Worm (Caenorhabditis elegans) whole organism, mixed stage, embryonic: ENCODE measurements around the gene gmpr-1.

ENCODE experiments used
- M03D4.4 ChIP-seq: sonication (generic microtip); optimal IDR thresholded peaks from 2 replicates; lab custom pipeline; 2017; ENCODE audit warnings: mild to moderate bottlenecking, missing genetic modification characterization, missing compliant biosample characterization
- bed-3 ChIP-seq: fragments of 200-800 bp; sonication (Bioruptor generic); optimal IDR thresholded peaks from 3 replicates; lab custom pipeline; 2018; ENCODE audit warnings: mild to moderate bottlenecking, missing genetic modification characterization, moderate library complexity, missing compliant biosample characterization
- blmp-1 ChIP-seq: fragments of 150-350 bp; optimal IDR thresholded peaks from 2 replicates; lab custom pipeline; 2014; ENCODE audit warnings: missing biosample characterization, missing genetic modification characterization
- ceh-39 ChIP-seq: fragments of 150-350 bp; optimal IDR thresholded peaks from 2 replicates; lab custom pipeline; 2014; ENCODE audit warnings: missing biosample characterization, missing genetic modification characterization
- ceh-43 ChIP-seq: fragments of 200-800 bp; sonication (Bioruptor generic); optimal IDR thresholded peaks from 2 replicates; lab custom pipeline; 2018; ENCODE audit warnings: mild to moderate bottlenecking, missing genetic modification characterization, moderate library complexity, missing compliant biosample characterization
- ceh-83 ChIP-seq: fragments of 200-800 bp; sonication (Bioruptor generic); optimal IDR thresholded peaks from 2 replicates; lab custom pipeline; 2018; ENCODE audit warnings: mild to moderate bottlenecking, missing genetic modification characterization, missing compliant biosample characterization
- ces-1 ChIP-seq: fragments of 150-350 bp; optimal IDR thresholded peaks from 2 replicates; lab custom pipeline; 2014; ENCODE audit warnings: missing biosample characterization, missing genetic modification reagents, missing genetic modification characterization
- cnd-1 ChIP-seq: fragments of 200-800 bp; sonication (Bioruptor generic); optimal IDR thresholded peaks from 2 replicates; lab custom pipeline; 2018; ENCODE audit warnings: mild to moderate bottlenecking, missing genetic modification characterization, missing compliant biosample characterization
- drap-1 ChIP-seq: fragments of 200-800 bp; sonication (Bioruptor generic); optimal IDR thresholded peaks from 3 replicates; lab custom pipeline; 2018; ENCODE audit warnings: mild to moderate bottlenecking, missing genetic modification characterization, missing compliant biosample characterization
- elt-1 ChIP-seq: sonication (generic microtip); optimal IDR thresholded peaks from 2 replicates; lab custom pipeline; 2017; ENCODE audit warnings: missing genetic modification characterization, mild to moderate bottlenecking, missing compliant biosample characterization, antibody characterized with exemption, moderate library complexity, borderline replicate concordance; ENCODE audit not compliant: insufficient read depth
- elt-3 ChIP-seq: fragments of 150-350 bp; optimal IDR thresholded peaks from 2 replicates; lab custom pipeline; 2014; ENCODE audit warnings: missing biosample characterization, missing genetic modification characterization
- flh-1 ChIP-seq: fragments of 200-800 bp; sonication (Bioruptor generic); optimal IDR thresholded peaks from 2 replicates; lab custom pipeline; 2018; ENCODE audit warnings: mild to moderate bottlenecking, missing genetic modification characterization, moderate library complexity, missing compliant biosample characterization
- hlh-1 ChIP-seq: fragments of 150-350 bp; optimal IDR thresholded peaks from 2 replicates; lab custom pipeline; 2014; ENCODE audit warnings: missing biosample characterization, missing genetic modification reagents, missing genetic modification characterization
- lin-13 ChIP-seq: fragments of 150-350 bp; optimal IDR thresholded peaks from 2 replicates; lab custom pipeline; 2014; ENCODE audit warnings: missing biosample characterization, missing genetic modification characterization
- lin-32 ChIP-seq: fragments of 200-800 bp; sonication (Bioruptor generic); optimal IDR thresholded peaks from 2 replicates; lab custom pipeline; 2018; ENCODE audit warnings: mild to moderate bottlenecking, missing genetic modification characterization, missing compliant biosample characterization
- lsy-2 ChIP-seq: fragments of 150-350 bp; optimal IDR thresholded peaks from 2 replicates; lab custom pipeline; 2014; ENCODE audit warnings: missing biosample characterization, missing genetic modification characterization
- mab-5 ChIP-seq: fragments of 150-350 bp; optimal IDR thresholded peaks from 2 replicates; lab custom pipeline; 2014; ENCODE audit warnings: missing biosample characterization, missing genetic modification characterization
- mep-1 ChIP-seq: fragments of 150-350 bp; optimal IDR thresholded peaks from 2 replicates; lab custom pipeline; 2017; ENCODE audit warnings: missing biosample characterization, missing genetic modification reagents, missing genetic modification characterization, inconsistent platforms
- mls-2 ChIP-seq: sonication (generic microtip); optimal IDR thresholded peaks from 2 replicates; lab custom pipeline; 2016; ENCODE audit warnings: mild to moderate bottlenecking, missing genetic modification characterization, moderate library complexity, missing compliant biosample characterization
- nhr-12 ChIP-seq: fragments of 150-350 bp; optimal IDR thresholded peaks from 2 replicates; lab custom pipeline; 2014; ENCODE audit warnings: missing biosample characterization, missing genetic modification characterization
- nhr-2 ChIP-seq: fragments of 150-350 bp; optimal IDR thresholded peaks from 2 replicates; lab custom pipeline; 2014; ENCODE audit warnings: missing biosample characterization, missing genetic modification characterization
- nhr-237 ChIP-seq: fragments of 150-350 bp; optimal IDR thresholded peaks from 2 replicates; lab custom pipeline; 2014; ENCODE audit warnings: missing biosample characterization, missing genetic modification characterization
- nhr-28 ChIP-seq: fragments of 150-350 bp; optimal IDR thresholded peaks from 2 replicates; lab custom pipeline; 2014; ENCODE audit warnings: missing biosample characterization, missing genetic modification characterization
- nhr-76 ChIP-seq: sonication (generic microtip); optimal IDR thresholded peaks from 2 replicates; lab custom pipeline; 2017; ENCODE audit warnings: missing biosample characterization, missing genetic modification characterization
- sem-2 ChIP-seq: fragments of 200-800 bp; sonication (Bioruptor generic); optimal IDR thresholded peaks from 2 replicates; lab custom pipeline; 2018; ENCODE audit warnings: mild to moderate bottlenecking, missing genetic modification characterization, missing compliant biosample characterization
- snpc-4 ChIP-seq: fragments of 150-350 bp; optimal IDR thresholded peaks from 2 replicates; lab custom pipeline; 2014; ENCODE audit warnings: missing biosample characterization, missing genetic modification characterization
- tbx-8 ChIP-seq: fragments of 200-800 bp; sonication (Bioruptor generic); optimal IDR thresholded peaks from 2 replicates; lab custom pipeline; 2018; ENCODE audit warnings: mild to moderate bottlenecking, missing genetic modification characterization, moderate library complexity, missing compliant biosample characterization
- unc-120 ChIP-seq: sonication (generic microtip); optimal IDR thresholded peaks from 2 replicates; lab custom pipeline; 2017; ENCODE audit warnings: missing genetic modification characterization, missing compliant biosample characterization; ENCODE audit not compliant: poor library complexity, severe bottlenecking
- unc-39 ChIP-seq: fragments of 150-350 bp; optimal IDR thresholded peaks from 2 replicates; lab custom pipeline; 2014; ENCODE audit warnings: missing biosample characterization, missing genetic modification characterization
- unc-62 ChIP-seq: fragments of 150-350 bp; optimal IDR thresholded peaks from 2 replicates; lab custom pipeline; 2014; ENCODE audit warnings: missing biosample characterization, missing genetic modification reagents, missing genetic modification characterization
- ztf-11 ChIP-seq: fragments of 150-350 bp; optimal IDR thresholded peaks from 2 replicates; lab custom pipeline; 2014; ENCODE audit warnings: missing biosample characterization, missing genetic modification characterization

The gmpr-1 gene

DNA sequence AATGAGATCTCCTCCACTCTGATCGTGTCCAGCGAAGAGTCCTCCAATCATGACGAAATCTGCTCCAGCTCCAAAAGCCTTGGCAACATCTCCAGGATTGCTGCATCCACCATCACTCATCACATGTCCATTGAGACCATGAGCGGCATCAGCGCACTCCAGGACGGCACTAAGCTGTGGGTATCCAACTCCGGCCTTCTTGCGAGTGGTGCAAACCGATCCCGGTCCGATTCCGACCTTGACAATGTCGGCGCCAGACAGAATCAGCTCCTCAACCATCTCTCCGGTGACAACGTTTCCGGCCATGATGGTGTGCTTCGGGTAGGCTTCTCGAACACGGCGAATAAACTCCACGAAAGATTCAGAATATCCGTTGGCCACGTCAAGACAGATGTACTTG, 668 bp downstream of the gmpr-1 start:
- TF ChIP-seq nhr-28 (no peak), ceh-39 (tag; lab: Kevin White, UChicago) (no peak), flh-1 (GFP tag; lab: Kevin White, UChicago) (no peak), nhr-12 (no peak), snpc-4 (tag; lab: Kevin White, UChicago) (no peak)
- TF ChIP-seq, all 35 proteins: peak for 0

DNA sequence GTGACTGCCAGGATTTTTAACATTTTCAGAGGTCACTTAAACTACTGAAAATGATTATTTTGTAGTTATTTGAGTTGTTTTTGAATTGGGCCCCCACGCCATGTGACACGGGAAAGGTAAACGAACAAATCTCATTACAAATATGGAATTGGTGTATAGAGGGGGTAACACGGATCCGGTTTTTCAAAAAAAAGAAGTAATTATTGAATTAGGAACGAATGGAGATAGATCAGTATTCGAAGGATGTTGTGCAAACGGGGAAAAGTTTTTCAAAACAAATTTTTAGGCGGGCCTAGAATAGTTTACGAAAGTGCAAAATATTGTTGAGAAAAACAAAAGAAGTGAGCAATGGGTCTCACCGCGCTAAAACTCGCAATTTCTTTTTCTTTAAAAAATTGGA, 4.7 kb downstream of the gmpr-1 start, which contains the start of gene F32D1.11:
Gene F32D1.11, minus strand, starts transcription at position 101 of the 400 bp plus-strand sequence.
- TF ChIP-seq unc-62 (GFP tag; lab: Kevin White, UChicago) (no peak), lin-13 (tag; lab: Kevin White, UChicago) (no peak), snpc-4 (tag; lab: Kevin White, UChicago) (no peak), flh-1 (GFP tag; lab: Kevin White, UChicago) (no peak), bed-3 (no peak), nhr-12 (no peak), tbx-8 (GFP tag; lab: Kevin White, UChicago) (no peak), ceh-39 (tag; lab: Kevin White, UChicago) (no peak), M03D4.4 (tag; lab: Kevin White, UChicago) (no peak), mep-1 (tag; lab: Kevin White, UChicago) (no peak), nhr-237 (tag; lab: Kevin White, UChicago) (no peak), drap-1 (GFP tag; lab: Kevin White, UChicago) (no peak), cnd-1 (tag; lab: Kevin White, UChicago) (no peak), ceh-83 (no peak), lin-32 (GFP tag; lab: Kevin White, UChicago) (no peak)

ce11 chrV:4364517-4364916, 6.7 kb downstream of the gmpr-1 start, which contains the start of gene grl-13:
Gene grl-13 (minus strand): TSS chrV:4364617.
- TF ChIP-seq unc-120 (tag; lab: Kevin White, UChicago) (no peak), drap-1 (GFP tag; lab: Kevin White, UChicago) (no peak), mep-1 (tag; lab: Kevin White, UChicago) (no peak), ceh-39 (tag; lab: Kevin White, UChicago) (no peak), sem-2 (GFP tag; lab: Kevin White, UChicago) (no peak), bed-3 (no peak), ceh-83 (no peak), nhr-2 (tag; lab: Kevin White, UChicago) (no peak), hlh-1 (no peak), mls-2 (no peak)

ce11 chrV:4361505-4361904, 9.7 kb downstream of the gmpr-1 start, which contains the start of gene F32D1.3:
Gene F32D1.3 (minus strand): TSS chrV:4361569.
- TF ChIP-seq nhr-237 (tag; lab: Kevin White, UChicago): no peak
- peak; percentile 51 for TF ChIP-seq unc-62 (GFP tag; lab: Kevin White, UChicago)
- no peak for TF ChIP-seq unc-39
- no peak for TF ChIP-seq tbx-8 (GFP tag; lab: Kevin White, UChicago)
- TF ChIP-seq nhr-2 (tag; lab: Kevin White, UChicago): peak; percentile 19
- peak; percentile 37 for TF ChIP-seq elt-3 (tag; lab: Kevin White, UChicago)
- no peak for TF ChIP-seq ztf-11 (tag; lab: Kevin White, UChicago)
- TF ChIP-seq ces-1 (GFP tag; lab: Kevin White, UChicago): no peak
- no peak for TF ChIP-seq lsy-2 (tag; lab: Kevin White, UChicago)
- peak; percentile 69 for TF ChIP-seq elt-1 (tag; lab: Kevin White, UChicago)

- TF ChIP-seq unc-62 (GFP tag; lab: Kevin White, UChicago): peak; percentile 42
- TF ChIP-seq lsy-2 (tag; lab: Kevin White, UChicago): no peak
- TF ChIP-seq blmp-1: no peak
- TF ChIP-seq drap-1 (GFP tag; lab: Kevin White, UChicago): no peak
- no peak for TF ChIP-seq M03D4.4 (tag; lab: Kevin White, UChicago)
- TF ChIP-seq mab-5: no peak
- no peak for TF ChIP-seq mep-1 (tag; lab: Kevin White, UChicago)
- no peak for TF ChIP-seq sem-2 (GFP tag; lab: Kevin White, UChicago)
These were observed 11.2 kb downstream of the gmpr-1 start for ce11 chrV:4360018-4360417.

DNA sequence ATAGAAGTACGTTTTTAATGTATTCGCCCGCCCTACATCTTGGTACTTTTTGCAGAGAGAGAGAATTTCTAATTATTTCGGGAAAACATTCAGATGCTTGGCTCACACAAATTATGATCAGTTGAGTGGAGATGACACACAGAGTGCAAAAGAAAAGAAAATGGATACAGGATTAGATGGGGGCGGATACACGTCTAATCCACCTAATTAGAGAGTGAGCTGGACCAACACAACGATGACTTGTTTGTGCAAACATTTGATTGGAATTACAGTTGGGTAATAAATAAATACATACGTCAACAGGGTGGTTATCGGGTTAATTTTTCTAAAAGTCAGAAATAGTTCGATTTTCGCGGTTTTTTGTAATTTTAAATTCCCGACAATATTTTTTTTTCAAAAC, 12.1 kb downstream of the gmpr-1 start:
- no peak for TF ChIP-seq lsy-2 (tag; lab: Kevin White, UChicago)
- peak; percentile 26 for TF ChIP-seq mls-2
- no peak for TF ChIP-seq ceh-43 (GFP tag; lab: Kevin White, UChicago)
- no peak for TF ChIP-seq nhr-76 (tag; lab: Kevin White, UChicago)
- peak; percentile 80 for TF ChIP-seq ces-1 (GFP tag; lab: Kevin White, UChicago)
- no peak for TF ChIP-seq mab-5
